Fruit fly (Drosophila melanogaster) whole organism, adult: Measurements from ENCODE around the gene CG43198.

Experiments used
- CG1620 ChIP-seq: fragments of 200-800 bp; sonication (Bioruptor generic); optimal IDR thresholded peaks from 2 replicates; lab custom pipeline; 2016; ENCODE audit warnings: missing biosample characterization, missing genetic modification characterization
- CG5204 ChIP-seq: fragments of 200-800 bp; sonication (Bioruptor generic); optimal IDR thresholded peaks from 2 replicates; lab custom pipeline; 2016; ENCODE audit warnings: missing biosample characterization, missing genetic modification characterization
- Crg-1 ChIP-seq: fragments of 200-800 bp; sonication (Bioruptor generic); optimal IDR thresholded peaks from 2 replicates; lab custom pipeline; 2016; ENCODE audit warnings: missing biosample characterization, missing genetic modification characterization
- Hr96 ChIP-seq: fragments of 200-800 bp; sonication (Bioruptor generic); optimal IDR thresholded peaks from 2 replicates; lab custom pipeline; 2016; ENCODE audit warnings: missing biosample characterization, missing genetic modification characterization
- kay ChIP-seq: fragments of 200-800 bp; sonication (Bioruptor generic); peaks from one replicate; lab custom pipeline; 2016; ENCODE audit warnings: missing biosample characterization, missing genetic modification characterization, borderline replicate concordance
- ovo ChIP-seq: fragments of 200-800 bp; sonication (Bioruptor generic); optimal IDR thresholded peaks from 2 replicates; lab custom pipeline; 2016; ENCODE audit warnings: missing biosample characterization, missing genetic modification characterization
- pad ChIP-seq: fragments of 200-800 bp; sonication (Bioruptor generic); optimal IDR thresholded peaks from 3 replicates; lab custom pipeline; 2017; ENCODE audit warnings: missing biosample characterization, missing genetic modification characterization, mild to moderate bottlenecking, moderate library complexity, missing genetic modification reagents

- TF ChIP-seq CG5204 (no peak), kay (GFP tag; lab: Kevin White, UChicago) (no peak), ovo (GFP tag; lab: Kevin White, UChicago) (no peak), CG1620 (no peak), Crg-1 (no peak), pad (GFP tag; lab: Kevin White, UChicago) (no peak), Hr96 (GFP tag; lab: Kevin White, UChicago) (no peak)
Measured at dm6 chrX:7462089-7462488, 9.0 kb upstream of the CG43198 start.
